Fruit fly (Drosophila melanogaster): Measurements from ENCODE around the gene CG13667.
A peak's percentile ranks its signal among the peaks of the same experiment; 100 is the strongest.

The CG13667 gene

DNA sequence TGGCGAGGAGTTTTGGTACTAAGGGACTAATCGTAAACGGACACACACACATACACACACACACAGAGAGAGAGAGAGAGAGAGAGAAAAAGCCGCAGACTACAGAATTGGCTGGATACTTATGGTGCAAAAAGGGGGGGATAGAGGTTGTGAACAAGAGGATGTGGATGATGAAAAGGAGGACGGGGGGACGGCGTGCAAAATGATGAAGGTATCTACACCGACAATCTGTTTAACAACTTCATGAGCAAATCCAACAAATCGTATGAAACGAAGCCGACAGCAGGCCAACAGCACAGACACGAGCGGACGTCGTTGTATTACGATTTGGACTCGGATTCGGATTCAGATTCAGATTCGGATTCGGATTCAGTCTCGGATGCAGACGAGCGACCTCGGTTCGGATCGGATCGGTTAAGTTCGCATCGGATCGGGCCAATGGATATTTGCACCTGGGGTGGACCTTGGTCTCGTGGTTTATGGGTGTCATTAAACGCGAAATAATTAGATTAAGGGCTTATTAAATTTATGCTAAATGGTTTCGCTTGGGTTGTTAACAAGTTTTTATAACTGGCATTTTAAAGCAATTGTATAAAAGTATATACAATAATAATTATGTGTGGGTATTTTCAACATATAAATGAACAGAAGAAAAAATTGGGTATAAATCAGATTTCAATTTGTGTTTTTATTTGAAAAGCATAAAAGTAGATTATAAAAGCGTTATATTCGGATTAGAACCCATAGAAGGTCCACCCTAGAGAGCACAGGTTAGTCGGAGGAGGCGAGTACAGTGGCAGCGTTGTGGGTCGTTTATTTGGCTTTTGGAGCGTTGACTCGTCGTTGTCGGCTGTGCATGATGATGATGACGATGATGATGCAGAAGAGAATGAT, 50.0 kb downstream of the CG13667 start:
- peak; percentile 9 for TF ChIP-seq CG8478 (optimal IDR thresholded peaks at IDR 0.05)
- TF ChIP-seq EcR (GFP tag; optimal IDR thresholded peaks at IDR 0.05), result peak in 1 of 2 experiments; percentile 19
- TF ChIP-seq psq (optimal IDR thresholded peaks at IDR 0.05), result no peak
- no peak for TF ChIP-seq pan (optimal IDR thresholded peaks at IDR 0.05)
- TF ChIP-seq usp (GFP tag; optimal IDR thresholded peaks at IDR 0.05), result no peak
- no peak for TF ChIP-seq Dll (optimal IDR thresholded peaks at IDR 0.05)

DNA sequence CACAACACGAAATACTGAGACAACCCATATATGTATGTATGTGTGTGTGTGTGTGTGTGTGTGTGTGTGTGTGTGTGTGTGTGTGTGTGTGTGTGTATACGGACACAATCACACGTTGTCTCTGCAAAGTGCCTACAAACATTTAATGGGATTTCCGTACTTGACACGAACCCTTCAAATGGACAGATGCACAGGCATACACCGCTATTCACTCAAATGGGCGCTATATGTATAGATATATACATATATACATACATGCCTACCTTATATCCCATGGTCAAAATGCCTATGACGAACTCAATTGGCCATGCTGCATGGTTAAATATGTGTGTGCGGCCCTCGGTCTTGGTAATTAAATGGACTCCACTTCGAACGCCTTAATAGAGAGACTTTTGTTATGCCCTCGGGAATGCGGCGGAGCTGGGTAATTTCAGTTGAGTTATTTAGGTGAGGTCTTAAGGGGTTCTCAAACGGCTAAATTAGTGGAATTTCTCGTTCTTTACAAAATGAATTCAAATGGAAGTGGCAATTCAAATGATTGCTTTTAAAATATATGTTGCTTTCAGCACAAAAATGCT, 51.3 kb downstream of the CG13667 start:
- TF ChIP-seq CG8478 (optimal IDR thresholded peaks at IDR 0.05), result no peak
- no peak for TF ChIP-seq pan (optimal IDR thresholded peaks at IDR 0.05)
- no peak for TF ChIP-seq Dll (optimal IDR thresholded peaks at IDR 0.05)
- no peak for TF ChIP-seq usp (GFP tag; optimal IDR thresholded peaks at IDR 0.05)
- TF ChIP-seq EcR (GFP tag; optimal IDR thresholded peaks at IDR 0.05), result no peak
- TF ChIP-seq psq (optimal IDR thresholded peaks at IDR 0.05), result no peak

Measured in whole organism.